Fruit fly (Drosophila melanogaster): Measurements from ENCODE around the gene Spn28B.

DNA sequence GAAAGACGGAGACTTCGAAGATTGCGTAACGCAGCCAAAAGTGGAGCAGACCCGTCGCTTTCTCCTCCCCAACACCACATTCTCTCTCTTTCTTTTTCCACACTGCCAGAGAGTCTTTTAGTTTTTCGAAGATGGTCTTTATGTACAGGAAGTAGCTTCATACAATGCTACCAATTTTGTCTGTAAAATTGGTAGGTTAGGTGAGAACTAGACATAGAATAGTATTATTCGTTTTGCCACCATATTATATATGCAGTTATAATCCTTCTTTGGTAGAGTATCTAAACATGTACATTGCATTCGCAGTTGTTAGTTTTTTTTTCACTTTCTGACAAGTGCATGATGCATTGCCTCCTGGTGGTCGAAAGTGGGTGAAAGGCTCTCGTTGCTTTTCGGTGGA lies 15.7 kb downstream of the Spn28B start:
- TF ChIP-seq CG8478 (optimal IDR thresholded peaks at IDR 0.05) (no peak), CTCF (optimal IDR thresholded peaks at IDR 0.05) (no peak)

All from S2 (cell line).